Worm (Caenorhabditis elegans) whole organism, late embryonic: Measurements from ENCODE around the gene F56D2.8.

Source experiments
- C38D4.7 ChIP-seq: fragments of 200-800 bp; sonication (Bioruptor generic); optimal IDR thresholded peaks from 2 replicates; lab custom pipeline; 2018; ENCODE audit warnings: mild to moderate bottlenecking, missing genetic modification characterization, moderate library complexity, missing compliant biosample characterization
- K09A11.1 ChIP-seq: sonication (generic microtip); optimal IDR thresholded peaks from 2 replicates; lab custom pipeline; 2017; ENCODE audit warnings: antibody characterized with exemption, mild to moderate bottlenecking, missing genetic modification characterization, missing compliant biosample characterization; ENCODE audit not compliant: insufficient read depth
- T23F11.4 ChIP-seq: fragments of 200-800 bp; sonication (Bioruptor generic); optimal IDR thresholded peaks from 2 replicates; lab custom pipeline; 2018; ENCODE audit warnings: mild to moderate bottlenecking, missing genetic modification characterization, missing compliant biosample characterization
- Y22D7AL.16 ChIP-seq: sonication (generic microtip); optimal IDR thresholded peaks from 2 replicates; lab custom pipeline; 2016; ENCODE audit warnings: missing genetic modification characterization, missing compliant biosample characterization
- ahr-1 ChIP-seq: sonication (generic microtip); optimal IDR thresholded peaks from 2 replicates; lab custom pipeline; 2016; ENCODE audit warnings: missing genetic modification characterization, missing compliant biosample characterization
- ceh-19 ChIP-seq: fragments of 200-800 bp; sonication (Bioruptor generic); optimal IDR thresholded peaks from 2 replicates; lab custom pipeline; 2018; ENCODE audit warnings: mild to moderate bottlenecking, missing genetic modification characterization, missing compliant biosample characterization
- ceh-2 ChIP-seq: sonication (generic microtip); optimal IDR thresholded peaks from 2 replicates; lab custom pipeline; 2016; ENCODE audit warnings: missing genotype, missing genetic modification characterization, missing compliant biosample characterization
- ceh-22 ChIP-seq: sonication (generic microtip); optimal IDR thresholded peaks from 2 replicates; lab custom pipeline; 2017; ENCODE audit warnings: missing biosample characterization, missing genetic modification characterization
- ceh-24 ChIP-seq: sonication (generic microtip); optimal IDR thresholded peaks from 2 replicates; lab custom pipeline; 2016; ENCODE audit warnings: mild to moderate bottlenecking, missing genetic modification characterization, missing compliant biosample characterization
- ceh-31 ChIP-seq: sonication (generic microtip); optimal IDR thresholded peaks from 2 replicates; lab custom pipeline; 2016; ENCODE audit warnings: missing genetic modification characterization, missing compliant biosample characterization
- ceh-45 ChIP-seq: fragments of 200-800 bp; sonication (Bioruptor generic); IDR thresholded peaks from 2 replicates; pipeline ENCODE4 v1.3.6; 2022; ENCODE audit warnings: missing genetic modification reagents, missing genetic modification characterization, missing compliant biosample characterization
- elt-4 ChIP-seq: sonication (generic microtip); optimal IDR thresholded peaks from 2 replicates; lab custom pipeline; 2016; ENCODE audit warnings: missing genetic modification characterization, missing compliant biosample characterization
- ets-4 ChIP-seq: sonication (generic microtip); optimal IDR thresholded peaks from 2 replicates; lab custom pipeline; 2016; ENCODE audit warnings: missing genetic modification characterization, missing compliant biosample characterization
- fax-1 ChIP-seq: sonication (generic microtip); optimal IDR thresholded peaks from 2 replicates; lab custom pipeline; 2016; ENCODE audit warnings: missing genotype, missing genetic modification characterization, missing compliant biosample characterization
- fkh-10 ChIP-seq: fragments of 150-350 bp; optimal IDR thresholded peaks from 2 replicates; lab custom pipeline; 2014; ENCODE audit warnings: missing biosample characterization, missing genetic modification reagents, missing genetic modification characterization
- hlh-13 ChIP-seq: fragments of 200-800 bp; sonication (Bioruptor generic); optimal IDR thresholded peaks from 2 replicates; lab custom pipeline; 2018; ENCODE audit warnings: mild to moderate bottlenecking, missing genetic modification characterization, missing compliant biosample characterization
- hlh-15 ChIP-seq: sonication (generic microtip); optimal IDR thresholded peaks from 2 replicates; lab custom pipeline; 2016; ENCODE audit warnings: missing genetic modification characterization, missing compliant biosample characterization
- hlh-6 ChIP-seq: sonication (generic microtip); optimal IDR thresholded peaks from 2 replicates; lab custom pipeline; 2016; ENCODE audit warnings: missing genotype, missing genetic modification characterization, missing compliant biosample characterization
- lin-11 ChIP-seq: fragments of 200-800 bp; sonication (Bioruptor generic); optimal IDR thresholded peaks from 2 replicates; lab custom pipeline; 2018; ENCODE audit warnings: mild to moderate bottlenecking, missing genetic modification characterization, missing compliant biosample characterization
- madf-2 ChIP-seq: sonication (generic microtip); optimal IDR thresholded peaks from 2 replicates; lab custom pipeline; 2017; ENCODE audit warnings: missing genetic modification characterization, missing compliant biosample characterization
- mec-3 ChIP-seq: sonication (generic microtip); optimal IDR thresholded peaks from 2 replicates; lab custom pipeline; 2016; ENCODE audit warnings: borderline replicate concordance, missing genetic modification characterization, missing compliant biosample characterization
- nfya-1 ChIP-seq: sonication (generic microtip); optimal IDR thresholded peaks from 2 replicates; lab custom pipeline; 2017; ENCODE audit warnings: missing genetic modification characterization, mild to moderate bottlenecking, missing compliant biosample characterization, antibody characterized with exemption, moderate library complexity
- nhr-232 ChIP-seq: sonication (generic microtip); optimal IDR thresholded peaks from 2 replicates; lab custom pipeline; 2016; ENCODE audit warnings: missing genetic modification characterization, missing compliant biosample characterization
- odd-2 ChIP-seq: sonication (generic microtip); optimal IDR thresholded peaks from 2 replicates; lab custom pipeline; 2017; ENCODE audit warnings: antibody characterized with exemption, mild to moderate bottlenecking, missing genetic modification characterization, missing compliant biosample characterization
- pat-9 ChIP-seq: fragments of 200-800 bp; sonication (Bioruptor generic); optimal IDR thresholded peaks from 2 replicates; lab custom pipeline; 2018; ENCODE audit warnings: mild to moderate bottlenecking, missing genetic modification characterization, moderate library complexity, missing compliant biosample characterization
- pax-1 ChIP-seq: fragments of 150-350 bp; optimal IDR thresholded peaks from 2 replicates; lab custom pipeline; 2014; ENCODE audit warnings: missing biosample characterization, missing genetic modification characterization
- pha-4 ChIP-seq: fragments of 150-350 bp; optimal IDR thresholded peaks from 2 replicates; lab custom pipeline; 2018; ENCODE audit warnings: missing biosample characterization, missing genetic modification reagents, missing genetic modification characterization
- pqm-1 ChIP-seq: sonication (generic microtip); optimal IDR thresholded peaks from 2 replicates; lab custom pipeline; 2016; ENCODE audit warnings: missing genetic modification characterization, missing compliant biosample characterization
- rnt-1 ChIP-seq: sonication (generic microtip); optimal IDR thresholded peaks from 2 replicates; lab custom pipeline; 2016; ENCODE audit warnings: missing genetic modification characterization, missing compliant biosample characterization
- sdc-2 ChIP-seq: sonication (generic microtip); optimal IDR thresholded peaks from 2 replicates; lab custom pipeline; 2016; ENCODE audit warnings: missing genotype, missing genetic modification characterization, missing compliant biosample characterization
- sox-2 ChIP-seq: fragments of 200-800 bp; sonication (Bioruptor generic); IDR thresholded peaks from 2 replicates; pipeline ENCODE4 v1.3.6; 2022; ENCODE audit warnings: missing genetic modification reagents, missing genetic modification characterization, missing compliant biosample characterization
- sox-4 ChIP-seq: sonication (generic microtip); optimal IDR thresholded peaks from 2 replicates; lab custom pipeline; 2017; ENCODE audit warnings: mild to moderate bottlenecking, missing genetic modification characterization, inconsistent platforms, missing compliant biosample characterization
- syd-9 ChIP-seq: sonication (generic microtip); optimal IDR thresholded peaks from 2 replicates; lab custom pipeline; 2016; ENCODE audit warnings: mild to moderate bottlenecking, missing genetic modification characterization, moderate library complexity, missing compliant biosample characterization
- tbx-2 ChIP-seq: sonication (generic microtip); optimal IDR thresholded peaks from 2 replicates; lab custom pipeline; 2016; ENCODE audit warnings: missing genetic modification characterization, missing compliant biosample characterization
- tbx-7 ChIP-seq: sonication (generic microtip); optimal IDR thresholded peaks from 2 replicates; lab custom pipeline; 2016; ENCODE audit warnings: missing genotype, missing genetic modification characterization, missing compliant biosample characterization
- ttx-3 ChIP-seq: sonication (generic microtip); optimal IDR thresholded peaks from 2 replicates; lab custom pipeline; 2016; ENCODE audit warnings: missing genetic modification reagents, missing genetic modification characterization, missing compliant biosample characterization
- unc-55 ChIP-seq: sonication (generic microtip); optimal IDR thresholded peaks from 2 replicates; lab custom pipeline; 2017; ENCODE audit warnings: missing biosample characterization, missing genetic modification reagents, missing genetic modification characterization
- ztf-16 ChIP-seq: sonication (generic microtip); optimal IDR thresholded peaks from 2 replicates; lab custom pipeline; 2017; ENCODE audit warnings: missing genetic modification characterization, missing compliant biosample characterization

Gene F56D2.8

ce11 chrIII:5582766-5583165 is at the start of gene F56D2.8, which contains the start of gene uev-2:
F56D2.8 (minus strand) TSS chrIII:5582866.
uev-2 (plus strand) TSS chrIII:5583125.
- no peak for TF ChIP-seq nfya-1 (tag; lab: Kevin White, UChicago)
- TF ChIP-seq unc-55 (GFP tag; lab: Kevin White, UChicago): no peak
- no peak for TF ChIP-seq C38D4.7 (GFP tag; lab: Kevin White, UChicago)
- no peak for TF ChIP-seq pha-4 (tag; lab: Kevin White, UChicago)
- no peak for TF ChIP-seq nhr-232 (tag; lab: Kevin White, UChicago)
- no peak for TF ChIP-seq tbx-7
- no peak for TF ChIP-seq odd-2 (tag; lab: Kevin White, UChicago)
- TF ChIP-seq madf-2 (tag; lab: Kevin White, UChicago): no peak
- TF ChIP-seq ceh-2 (tag; lab: Kevin White, UChicago): no peak
- no peak for TF ChIP-seq ttx-3 (tag; lab: Kevin White, UChicago)
- TF ChIP-seq lin-11 (tag; lab: Kevin White, UChicago): no peak

ce11 chrIII:5630350-5630749 is 47.7 kb upstream of the F56D2.8 start:
- TF ChIP-seq ztf-16 (tag; lab: Kevin White, UChicago): no peak
- no peak for TF ChIP-seq fkh-10 (GFP tag; lab: Kevin White, UChicago)
- no peak for TF ChIP-seq hlh-15 (tag; lab: Kevin White, UChicago)
- TF ChIP-seq ahr-1: no peak
- TF ChIP-seq ceh-24: no peak

ce11 chrIII:5629225-5629624 is 46.6 kb upstream of the F56D2.8 start:
- TF ChIP-seq pax-1 (tag; lab: Kevin White, UChicago) (no peak), Y22D7AL.16 (tag; lab: Kevin White, UChicago) (no peak), ceh-45 (GFP tag; lab: Robert Waterston, UW) (no peak), sdc-2 (tag; lab: Kevin White, UChicago) (no peak), madf-2 (tag; lab: Kevin White, UChicago) (no peak), pqm-1 (tag; lab: Kevin White, UChicago) (no peak), sox-4 (tag; lab: Kevin White, UChicago) (no peak), sox-2 (GFP tag; lab: Robert Waterston, UW) (no peak), ahr-1 (no peak), ets-4 (tag; lab: Kevin White, UChicago) (no peak), hlh-15 (tag; lab: Kevin White, UChicago) (no peak), ceh-31 (no peak), hlh-6 (tag; lab: Kevin White, UChicago) (no peak), mec-3 (tag; lab: Kevin White, UChicago) (no peak), tbx-2 (tag; lab: Kevin White, UChicago) (no peak), fax-1 (tag; lab: Kevin White, UChicago) (no peak), nhr-232 (tag; lab: Kevin White, UChicago) (no peak)

- TF ChIP-seq lin-11 (tag; lab: Kevin White, UChicago) (no peak), hlh-13 (GFP tag; lab: Kevin White, UChicago) (no peak), rnt-1 (no peak), madf-2 (tag; lab: Kevin White, UChicago) (no peak), T23F11.4 (GFP tag; lab: Kevin White, UChicago) (no peak), nhr-232 (tag; lab: Kevin White, UChicago) (no peak), hlh-15 (tag; lab: Kevin White, UChicago) (no peak), syd-9 (no peak), ceh-22 (no peak), Y22D7AL.16 (tag; lab: Kevin White, UChicago) (no peak), ttx-3 (tag; lab: Kevin White, UChicago) (no peak), pat-9 (tag; lab: Kevin White, UChicago) (no peak), ceh-19 (no peak), unc-55 (GFP tag; lab: Kevin White, UChicago) (no peak), K09A11.1 (no peak), elt-4 (tag; lab: Kevin White, UChicago) (no peak), pax-1 (tag; lab: Kevin White, UChicago) (no peak)
Observed at ce11 chrIII:5624835-5625234, 42.2 kb upstream of the F56D2.8 start, which contains the start of gene daf-4. daf-4 (plus strand) TSS chrIII:5625135.
